Fruit fly (Drosophila melanogaster) whole organism, embryonic: Measurements from ENCODE around the gene kkv.
A peak's percentile ranks its signal among the peaks of the same experiment; 100 is the strongest.

Experiments
- B-H1 ChIP-seq: fragments of 200-800 bp; sonication (Bioruptor generic); IDR thresholded peaks from 3 replicates; pipeline ENCODE4 v1.3.6; 2022; ENCODE audit warnings: missing biosample characterization, missing genetic modification characterization
- Bgb ChIP-seq: fragments of 200-800 bp; sonication (Bioruptor generic); IDR thresholded peaks from 2 replicates; pipeline ENCODE4 v1.3.6; 2022; ENCODE audit warnings: missing biosample characterization, missing genetic modification characterization; ENCODE audit not compliant: partially characterized antibody
- CG10147 ChIP-seq: fragments of 200-800 bp; sonication (Bioruptor generic); optimal IDR thresholded peaks from 2 replicates; lab custom pipeline; 2019; ENCODE audit warnings: missing biosample characterization, mild to moderate bottlenecking, missing genetic modification characterization, moderate library complexity
- CG10431 ChIP-seq: fragments of 200-800 bp; sonication (Bioruptor generic); optimal IDR thresholded peaks from 3 replicates; lab custom pipeline; 2018; ENCODE audit warnings: missing biosample characterization, mild to moderate bottlenecking, missing genetic modification characterization
- CG10959 ChIP-seq: fragments of 200-800 bp; sonication (Bioruptor generic); IDR thresholded peaks from 2 replicates; pipeline ENCODE4 v1.3.6; 2022; ENCODE audit warnings: missing biosample characterization, missing genetic modification characterization
- CG11093 ChIP-seq: fragments of 200-800 bp; sonication (Bioruptor generic); IDR thresholded peaks from 3 replicates; pipeline ENCODE4 v1.3.6; 2022; ENCODE audit warnings: missing biosample characterization, missing genetic modification characterization
- CG12391 ChIP-seq: fragments of 200-800 bp; sonication (Bioruptor generic); optimal IDR thresholded peaks from 3 replicates; lab custom pipeline; 2018; ENCODE audit warnings: missing biosample characterization, mild to moderate bottlenecking, missing genetic modification characterization, moderate library complexity
- CG17186 ChIP-seq: fragments of 200-800 bp; sonication (Bioruptor generic); optimal IDR thresholded peaks from 3 replicates; lab custom pipeline; 2017; ENCODE audit warnings: missing biosample characterization, missing genetic modification reagents, missing genetic modification characterization
- CG17568 ChIP-seq: fragments of 200-800 bp; sonication (Bioruptor generic); optimal IDR thresholded peaks from 2 replicates; lab custom pipeline; 2018; ENCODE audit warnings: missing biosample characterization, mild to moderate bottlenecking, missing genetic modification characterization, moderate library complexity
- CG18476 ChIP-seq: fragments of 200-800 bp; sonication (Bioruptor generic); optimal IDR thresholded peaks from 2 replicates; lab custom pipeline; 2016; ENCODE audit warnings: missing biosample characterization, mild to moderate bottlenecking, missing genetic modification characterization
- CG18764 ChIP-seq: fragments of 200-800 bp; sonication (Bioruptor generic); optimal IDR thresholded peaks from 3 replicates; lab custom pipeline; 2016; ENCODE audit warnings: missing biosample characterization, missing genetic modification characterization
- CG2202 ChIP-seq: fragments of 200-800 bp; sonication (Bioruptor generic); optimal IDR thresholded peaks from 2 replicates; lab custom pipeline; 2018; ENCODE audit warnings: missing biosample characterization, mild to moderate bottlenecking, missing genetic modification characterization
- CG2678 ChIP-seq: fragments of 200-800 bp; sonication (Bioruptor generic); optimal IDR thresholded peaks from 3 replicates; lab custom pipeline; 2019; ENCODE audit warnings: missing biosample characterization, mild to moderate bottlenecking, missing genetic modification characterization, moderate library complexity
- CG4360 ChIP-seq: fragments of 200-800 bp; sonication (Bioruptor generic); IDR thresholded peaks from 2 replicates; pipeline ENCODE4 v1.3.6; 2022; ENCODE audit warnings: missing biosample characterization, missing genetic modification characterization
- CG4617 ChIP-seq: fragments of 200-800 bp; sonication (Bioruptor generic); optimal IDR thresholded peaks from 3 replicates; lab custom pipeline; 2016; ENCODE audit warnings: missing biosample characterization, missing genetic modification characterization, borderline replicate concordance
- CG6765 ChIP-seq: fragments of 200-800 bp; sonication (Bioruptor generic); optimal IDR thresholded peaks from 3 replicates; lab custom pipeline; 2017; ENCODE audit warnings: missing biosample characterization, mild to moderate bottlenecking, missing genetic modification characterization
- CG7271 ChIP-seq: fragments of 200-800 bp; sonication (Bioruptor generic); optimal IDR thresholded peaks from 2 replicates; lab custom pipeline; 2018; ENCODE audit warnings: missing biosample characterization, mild to moderate bottlenecking, missing genetic modification characterization, moderate library complexity
- CG7372 ChIP-seq: fragments of 200-800 bp; sonication (Bioruptor generic); IDR thresholded peaks from 2 replicates; pipeline ENCODE4 v1.3.6; 2022; ENCODE audit warnings: missing biosample characterization, missing genetic modification characterization
- CG8478 ChIP-seq: fragments of >200 bp; optimal IDR thresholded peaks from 2 replicates; lab custom pipeline; 2018
- CG9797 ChIP-seq: fragments of 200-800 bp; sonication (Bioruptor generic); optimal IDR thresholded peaks from 3 replicates; lab custom pipeline; 2018; ENCODE audit warnings: missing biosample characterization, mild to moderate bottlenecking, missing genetic modification characterization
- CG9817 ChIP-seq: fragments of 200-800 bp; sonication (Bioruptor generic); optimal IDR thresholded peaks from 2 replicates; lab custom pipeline; 2018; ENCODE audit warnings: missing biosample characterization, mild to moderate bottlenecking, missing genetic modification characterization, moderate library complexity
- CG9932 ChIP-seq: fragments of 200-800 bp; sonication (Bioruptor generic); IDR thresholded peaks from 2 replicates; pipeline ENCODE4 v1.3.6; 2022; ENCODE audit warnings: missing biosample characterization, missing genetic modification characterization
- Ets65A ChIP-seq: fragments of 200-800 bp; sonication (Bioruptor generic); peaks from one replicate; lab custom pipeline; 2016; ENCODE audit warnings: missing biosample characterization, missing genetic modification characterization
- Gug ChIP-seq: fragments of 200-800 bp; sonication (Bioruptor generic); IDR thresholded peaks from 4 replicates; pipeline ENCODE4 v1.3.6; 2022; ENCODE audit warnings: missing biosample characterization, missing genetic modification characterization
- Hey ChIP-seq: fragments of 200-800 bp; sonication (Bioruptor generic); optimal IDR thresholded peaks from 3 replicates; lab custom pipeline; 2018; ENCODE audit warnings: missing biosample characterization, mild to moderate bottlenecking, missing genetic modification characterization
- HmgD ChIP-seq: fragments of 200-800 bp; sonication (Bioruptor generic); optimal IDR thresholded peaks from 3 replicates; lab custom pipeline; 2016; ENCODE audit warnings: missing biosample characterization, missing genetic modification characterization
- Jarid2 ChIP-seq: fragments of 200-800 bp; sonication (Bioruptor generic); optimal IDR thresholded peaks from 3 replicates; lab custom pipeline; 2017; ENCODE audit warnings: mild to moderate bottlenecking, missing biosample characterization, missing genetic modification reagents, missing genetic modification characterization
- Spps ChIP-seq: fragments of 200-800 bp; sonication (Bioruptor generic); optimal IDR thresholded peaks from 2 replicates; lab custom pipeline; 2018; ENCODE audit warnings: missing biosample characterization, mild to moderate bottlenecking, missing genetic modification characterization
- TFAM ChIP-seq: fragments of 200-800 bp; sonication (Bioruptor generic); optimal IDR thresholded peaks from 2 replicates; lab custom pipeline; 2017; ENCODE audit warnings: missing biosample characterization, missing genetic modification characterization, inconsistent platforms
- Trl ChIP-seq, 3 experiments: fragments of >200 bp in 2 of 3; fragments of 200-800 bp in 1 of 3; sonication (Bioruptor generic) in 1 of 3; optimal IDR thresholded peaks; 2 replicates in 1 of 3; 3 replicates in 2 of 3; lab custom pipeline; 2016 to 2017; ENCODE audit warnings: missing biosample characterization in 1 of 3, missing genetic modification characterization in 1 of 3
- ab ChIP-seq: fragments of 200-800 bp; sonication (Bioruptor generic); optimal IDR thresholded peaks from 2 replicates; lab custom pipeline; 2016; ENCODE audit warnings: missing biosample characterization, missing genetic modification characterization
- aop ChIP-seq: fragments of 200-800 bp; sonication (Bioruptor generic); IDR thresholded peaks from 2 replicates; pipeline ENCODE4 v1.3.6; 2022; ENCODE audit warnings: missing biosample characterization, missing genetic modification characterization
- ato ChIP-seq: fragments of 200-800 bp; sonication (Bioruptor generic); IDR thresholded peaks from 2 replicates; pipeline ENCODE4 v1.3.6; 2022; ENCODE audit warnings: missing biosample characterization, missing genetic modification characterization; ENCODE audit not compliant: partially characterized antibody
- br ChIP-seq: fragments of >200 bp; optimal IDR thresholded peaks from 2 replicates; lab custom pipeline; 2017
- chif ChIP-seq, 2 experiments: fragments of 200-800 bp; sonication (Bioruptor generic); optimal IDR thresholded peaks; 3 replicates each; lab custom pipeline; 2016; ENCODE audit warnings: missing biosample characterization in 2 of 2, missing genetic modification characterization in 2 of 2
- crol ChIP-seq: fragments of 200-800 bp; sonication (Bioruptor generic); IDR thresholded peaks from 2 replicates; pipeline ENCODE4 v1.3.6; 2022; ENCODE audit warnings: missing biosample characterization, missing genetic modification characterization
- dmrt11E ChIP-seq: fragments of 200-800 bp; sonication (Bioruptor generic); optimal IDR thresholded peaks from 3 replicates; lab custom pipeline; 2018; ENCODE audit warnings: missing biosample characterization, mild to moderate bottlenecking, missing genetic modification characterization, moderate library complexity
- en ChIP-seq: fragments of 200-800 bp; sonication (Bioruptor generic); optimal IDR thresholded peaks from 2 replicates; lab custom pipeline; 2016; ENCODE audit warnings: missing biosample characterization, missing genetic modification characterization
- exex ChIP-seq: fragments of 200-800 bp; sonication (Bioruptor generic); optimal IDR thresholded peaks from 4 replicates; lab custom pipeline; 2018; ENCODE audit warnings: missing biosample characterization, mild to moderate bottlenecking, missing genetic modification characterization, moderate library complexity
- gem ChIP-seq: fragments of 200-800 bp; sonication (Bioruptor generic); optimal IDR thresholded peaks from 2 replicates; lab custom pipeline; 2019; ENCODE audit warnings: missing biosample characterization, mild to moderate bottlenecking, missing genetic modification characterization, moderate library complexity
- her ChIP-seq: fragments of 200-800 bp; sonication (Bioruptor generic); optimal IDR thresholded peaks from 2 replicates; lab custom pipeline; 2016; ENCODE audit warnings: missing biosample characterization, missing genetic modification characterization
- jigr1 ChIP-seq: fragments of 200-800 bp; sonication (Bioruptor generic); IDR thresholded peaks from 3 replicates; pipeline ENCODE4 v1.3.6; 2022; ENCODE audit warnings: missing biosample characterization, missing genetic modification characterization
- kah ChIP-seq: fragments of 200-800 bp; sonication (Bioruptor generic); optimal IDR thresholded peaks from 2 replicates; lab custom pipeline; 2018; ENCODE audit warnings: missing biosample characterization, mild to moderate bottlenecking, missing genetic modification characterization
- lilli ChIP-seq: fragments of 200-800 bp; sonication (Bioruptor generic); optimal IDR thresholded peaks from 3 replicates; lab custom pipeline; 2016; ENCODE audit warnings: missing biosample characterization, missing genetic modification characterization
- peb ChIP-seq: fragments of 200-800 bp; sonication (Bioruptor generic); IDR thresholded peaks from 2 replicates; pipeline ENCODE4 v1.3.6; 2022; ENCODE audit warnings: missing biosample characterization, missing genetic modification characterization
- pho ChIP-seq: fragments of 200-800 bp; sonication (Bioruptor generic); optimal IDR thresholded peaks from 2 replicates; lab custom pipeline; 2016; ENCODE audit warnings: missing biosample characterization, missing genetic modification characterization
- psq ChIP-seq: fragments of 200-800 bp; sonication (Bioruptor generic); optimal IDR thresholded peaks from 2 replicates; lab custom pipeline; 2017; ENCODE audit warnings: missing biosample characterization, missing genetic modification characterization
- pzg ChIP-seq: fragments of 200-800 bp; sonication (Bioruptor generic); optimal IDR thresholded peaks from 3 replicates; lab custom pipeline; 2018; ENCODE audit warnings: missing biosample characterization, mild to moderate bottlenecking, missing genetic modification characterization, moderate library complexity
- tin ChIP-seq: fragments of 200-800 bp; sonication (Bioruptor generic); optimal IDR thresholded peaks from 3 replicates; lab custom pipeline; 2016; ENCODE audit warnings: missing biosample characterization, missing genetic modification characterization
- ttk ChIP-seq: fragments of 200-800 bp; sonication (Bioruptor generic); IDR thresholded peaks from 2 replicates; pipeline ENCODE4 v2.1.2; 2022; ENCODE audit warnings: missing biosample characterization, missing genetic modification characterization

The kkv gene

dm6 chr3R:5361681-5362319 is 30.9 kb downstream of the kkv start:
- TF ChIP-seq ab (GFP tag; lab: Kevin White, UChicago) (peak; percentile 61), br (lab: Kevin White, UChicago) (no peak), chif (GFP tag; optimal IDR thresholded peaks at IDR 0.05; lab: Kevin White, UChicago) (peak; percentile 66 to 84), Hey (tag; lab: Kevin White, UChicago) (no peak), CG10147 (peak; percentile 82), psq (peak; percentile 41), ato (GFP tag; lab: Robert Waterston, UW) (no peak), Gug (peak; percentile 83), CG2202 (tag; lab: Kevin White, UChicago) (peak; percentile 48), CG17186 (no peak), tin (GFP tag; lab: Kevin White, UChicago) (peak; percentile 83), Ets65A (GFP tag; lab: Kevin White, UChicago) (peak; percentile 97), CG9932 (GFP tag; lab: Robert Waterston, UW) (peak; percentile 93), CG4617 (GFP tag; lab: Kevin White, UChicago) (peak; percentile 37), gem (tag; lab: Kevin White, UChicago) (peak; percentile 88), dmrt11E (tag; lab: Kevin White, UChicago) (peak; percentile 55), CG18476 (GFP tag; lab: Kevin White, UChicago) (peak; percentile 66), CG11093 (peak; percentile 82), TFAM (GFP tag; lab: Kevin White, UChicago) (no peak), Bgb (GFP tag; lab: Robert Waterston, UW) (no peak), peb (GFP tag; lab: Robert Waterston, UW) (no peak), CG6765 (GFP tag; lab: Kevin White, UChicago) (peak; percentile 54), B-H1 (peak; percentile 83; the same call in 2 of the 3 replicates), CG4360 (GFP tag; lab: Robert Waterston, UW) (no peak), CG2678 (tag; lab: Kevin White, UChicago) (peak; percentile 87), CG10431 (no peak), crol (no peak), CG9817 (tag; lab: Kevin White, UChicago) (peak; percentile 70), Jarid2 (GFP tag; lab: Kevin White, UChicago) (peak; percentile 41), lilli (GFP tag; lab: Kevin White, UChicago) (peak; percentile 91), jigr1 (GFP tag; lab: Robert Waterston, UW) (peak; percentile 31; the same call in 1 of the 3 replicates), CG17568 (GFP tag; lab: Kevin White, UChicago) (no peak), kah (GFP tag; lab: Kevin White, UChicago) (no peak), pzg (GFP tag; lab: Kevin White, UChicago) (no peak), HmgD (GFP tag; lab: Kevin White, UChicago) (peak; percentile 25), Trl (optimal IDR thresholded peaks at IDR 0.05; lab: Kevin White, UChicago) (no peak), Trl (GFP tag; optimal IDR thresholded peaks at IDR 0.05; lab: Kevin White, UChicago) (peak; percentile 81), pho (GFP tag; lab: Kevin White, UChicago) (peak; percentile 82), CG7271 (tag; lab: Kevin White, UChicago) (peak; percentile 26), CG10959 (GFP tag; lab: Robert Waterston, UW) (peak; percentile 67), her (GFP tag; lab: Kevin White, UChicago) (peak; percentile 89), CG18764 (GFP tag; lab: Kevin White, UChicago) (peak; percentile 58), Spps (peak; percentile 47), CG8478 (lab: Kevin White, UChicago) (no peak), aop (GFP tag; lab: Robert Waterston, UW) (0 out of 2 replicates have a peak, but pooled peaks have one; percentile 15), exex (tag; lab: Kevin White, UChicago) (peak; percentile 20), en (peak; percentile 54), CG12391 (tag; lab: Kevin White, UChicago) (peak; percentile 82), CG7372 (GFP tag; lab: Robert Waterston, UW) (peak; percentile 79), ttk (peak; percentile 76), CG9797 (no peak)
